Fruit fly (Drosophila melanogaster) whole organism, adult: ENCODE measurements around the gene Pdhb.

Experiments
- CG11617 ChIP-seq: fragments of 200-800 bp; sonication (Bioruptor generic); optimal IDR thresholded peaks from 2 replicates; lab custom pipeline; 2017; ENCODE audit warnings: mild to moderate bottlenecking, missing biosample characterization, missing genetic modification reagents, missing genetic modification characterization
- CG12768 ChIP-seq: fragments of 200-800 bp; sonication (Bioruptor generic); optimal IDR thresholded peaks from 2 replicates; lab custom pipeline; 2017; ENCODE audit warnings: missing biosample characterization, missing genetic modification characterization, mild to moderate bottlenecking, moderate library complexity, missing genetic modification reagents
- CG14711 ChIP-seq: fragments of 200-800 bp; sonication (Bioruptor generic); optimal IDR thresholded peaks from 2 replicates; lab custom pipeline; 2018; ENCODE audit warnings: missing biosample characterization, mild to moderate bottlenecking, missing genetic modification characterization, moderate library complexity
- CG1620 ChIP-seq: fragments of 200-800 bp; sonication (Bioruptor generic); optimal IDR thresholded peaks from 2 replicates; lab custom pipeline; 2016; ENCODE audit warnings: missing biosample characterization, missing genetic modification characterization
- CG33017 ChIP-seq: fragments of 200-800 bp; sonication (Bioruptor generic); optimal IDR thresholded peaks from 2 replicates; lab custom pipeline; 2018; ENCODE audit warnings: missing biosample characterization, mild to moderate bottlenecking, missing genetic modification characterization, moderate library complexity
- CG5204 ChIP-seq: fragments of 200-800 bp; sonication (Bioruptor generic); optimal IDR thresholded peaks from 2 replicates; lab custom pipeline; 2016; ENCODE audit warnings: missing biosample characterization, missing genetic modification characterization
- CG7045 ChIP-seq: fragments of 200-800 bp; sonication (Bioruptor generic); optimal IDR thresholded peaks from 2 replicates; lab custom pipeline; 2017; ENCODE audit warnings: missing biosample characterization, mild to moderate bottlenecking, missing genetic modification characterization
- CG7101 ChIP-seq: fragments of 200-800 bp; sonication (Bioruptor generic); optimal IDR thresholded peaks from 2 replicates; lab custom pipeline; 2018; ENCODE audit warnings: missing biosample characterization, mild to moderate bottlenecking, missing genetic modification characterization, moderate library complexity
- Clk ChIP-seq: fragments of 200-800 bp; sonication (Bioruptor generic); optimal IDR thresholded peaks from 2 replicates; lab custom pipeline; 2017; ENCODE audit warnings: missing biosample characterization, missing genetic modification characterization
- Crg-1 ChIP-seq: fragments of 200-800 bp; sonication (Bioruptor generic); optimal IDR thresholded peaks from 2 replicates; lab custom pipeline; 2016; ENCODE audit warnings: missing biosample characterization, missing genetic modification characterization
- Hr96 ChIP-seq: fragments of 200-800 bp; sonication (Bioruptor generic); optimal IDR thresholded peaks from 2 replicates; lab custom pipeline; 2016; ENCODE audit warnings: missing biosample characterization, missing genetic modification characterization
- Mnt ChIP-seq: fragments of 200-800 bp; sonication (Bioruptor generic); optimal IDR thresholded peaks from 2 replicates; lab custom pipeline; 2016; ENCODE audit warnings: missing biosample characterization, mild to moderate bottlenecking, missing genetic modification characterization
- bab1 ChIP-seq: fragments of 200-800 bp; sonication (Bioruptor generic); optimal IDR thresholded peaks from 3 replicates; lab custom pipeline; 2019; ENCODE audit warnings: missing biosample characterization, mild to moderate bottlenecking, missing genetic modification characterization, moderate library complexity
- cic ChIP-seq: fragments of 200-800 bp; sonication (Bioruptor generic); optimal IDR thresholded peaks from 2 replicates; lab custom pipeline; 2017; ENCODE audit warnings: missing biosample characterization, mild to moderate bottlenecking, missing genetic modification characterization, moderate library complexity
- cnc ChIP-seq, 2 experiments: fragments of >200 bp; optimal IDR thresholded peaks; 2 replicates each; lab custom pipeline; 2017
- kay ChIP-seq: fragments of 200-800 bp; sonication (Bioruptor generic); peaks from one replicate; lab custom pipeline; 2016; ENCODE audit warnings: missing biosample characterization, missing genetic modification characterization, borderline replicate concordance
- ovo ChIP-seq: fragments of 200-800 bp; sonication (Bioruptor generic); optimal IDR thresholded peaks from 2 replicates; lab custom pipeline; 2016; ENCODE audit warnings: missing biosample characterization, missing genetic modification characterization
- pad ChIP-seq: fragments of 200-800 bp; sonication (Bioruptor generic); optimal IDR thresholded peaks from 3 replicates; lab custom pipeline; 2017; ENCODE audit warnings: missing biosample characterization, missing genetic modification characterization, mild to moderate bottlenecking, moderate library complexity, missing genetic modification reagents
- tj ChIP-seq: fragments of 200-800 bp; sonication (Bioruptor generic); optimal IDR thresholded peaks from 3 replicates; lab custom pipeline; 2017; ENCODE audit warnings: missing biosample characterization, mild to moderate bottlenecking, missing genetic modification characterization, moderate library complexity
- toe ChIP-seq: fragments of 200-800 bp; sonication (Bioruptor generic); optimal IDR thresholded peaks from 2 replicates; lab custom pipeline; 2016; ENCODE audit warnings: missing biosample characterization, missing genetic modification characterization

Gene Pdhb

dm6 chr3R:29138961-29139527 lies 26.2 kb downstream of the Pdhb start:
- TF ChIP-seq CG12768 (GFP tag; lab: Kevin White, UChicago), result peak; percentile 45
- peak; percentile 68 for TF ChIP-seq pad
- TF ChIP-seq CG14711 (tag; lab: Kevin White, UChicago), result no peak
- TF ChIP-seq CG7045 (GFP tag; lab: Kevin White, UChicago), result no peak
- no peak for TF ChIP-seq Mnt (GFP tag; lab: Kevin White, UChicago)
- TF ChIP-seq bab1 (GFP tag; lab: Kevin White, UChicago), result peak; percentile 29
- no peak for TF ChIP-seq CG5204 (GFP tag; lab: Kevin White, UChicago)
- no peak for TF ChIP-seq cic (GFP tag; lab: Kevin White, UChicago)
- TF ChIP-seq Hr96, result no peak
- TF ChIP-seq Clk, result no peak
- peak; percentile 96 for TF ChIP-seq ovo (GFP tag; lab: Kevin White, UChicago)
- TF ChIP-seq cnc (optimal IDR thresholded peaks at IDR 0.05; lab: Kevin White, UChicago), result no peak

dm6 chr3R:29139767-29140755 lies 27.2 kb downstream of the Pdhb start:
- no peak for TF ChIP-seq CG11617 (GFP tag; lab: Kevin White, UChicago)
- no peak for TF ChIP-seq cic (GFP tag; lab: Kevin White, UChicago)
- no peak for TF ChIP-seq ovo (GFP tag; lab: Kevin White, UChicago)
- no peak for TF ChIP-seq bab1 (GFP tag; lab: Kevin White, UChicago)
- no peak for TF ChIP-seq Hr96
- no peak for TF ChIP-seq CG1620
- no peak for TF ChIP-seq Crg-1 (GFP tag; lab: Kevin White, UChicago)
- no peak for TF ChIP-seq pad
- no peak for TF ChIP-seq toe (GFP tag; lab: Kevin White, UChicago)
- no peak for TF ChIP-seq CG33017 (tag; lab: Kevin White, UChicago)
- TF ChIP-seq CG5204 (GFP tag; lab: Kevin White, UChicago), result no peak

DNA sequence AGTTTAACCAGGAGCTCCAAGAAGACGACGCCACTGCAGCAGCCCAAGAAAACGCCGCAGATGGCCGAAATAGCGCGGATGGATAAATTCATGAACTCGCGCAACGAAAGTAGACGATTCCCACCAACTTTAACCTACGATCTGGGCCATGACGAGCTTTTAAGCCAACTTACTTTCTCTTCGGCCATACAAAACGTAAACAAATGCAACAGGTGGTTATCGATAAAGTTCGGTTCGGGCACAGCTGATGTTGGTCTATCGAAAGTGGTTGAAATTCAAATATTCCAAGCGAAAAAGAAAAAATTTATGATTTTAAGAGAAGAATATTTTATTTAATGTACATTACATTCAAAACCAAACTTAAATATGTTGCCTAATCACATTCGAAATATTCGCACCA lies 33.8 kb downstream of the Pdhb start, which contains the start of gene CG14511:
CG14511 (minus strand) TSS at position 184 of the 400 bp plus-strand sequence.
- TF ChIP-seq kay (no peak), bab1 (GFP tag; lab: Kevin White, UChicago) (peak; percentile 27)

DNA sequence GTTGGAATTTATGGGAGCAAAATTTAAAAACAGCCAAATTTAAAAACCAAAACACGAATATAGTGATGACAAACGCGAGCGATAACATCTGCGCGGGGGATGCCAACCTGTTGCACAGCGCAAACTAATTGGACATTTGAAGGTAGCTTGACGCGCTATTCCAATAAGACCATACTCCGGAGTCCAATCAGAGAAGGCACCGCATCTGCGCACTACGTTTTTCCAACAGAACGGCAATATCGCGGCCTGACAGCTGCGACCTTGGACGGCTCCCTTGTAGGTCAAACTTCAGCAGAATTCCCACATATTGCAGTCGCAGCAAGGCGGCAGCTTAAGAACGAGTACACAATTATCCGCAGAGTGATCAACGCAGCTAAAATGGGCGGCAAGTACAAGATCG lies 35.2 kb downstream of the Pdhb start, which contains the start of the genes CG11882 and Pglym78:
CG11882 (minus strand) TSS at position 101 of the 400 bp plus-strand sequence.
Pglym78 (plus strand) TSS at position 177 of the 400 bp plus-strand sequence.
- TF ChIP-seq CG12768 (GFP tag; lab: Kevin White, UChicago) (peak; percentile 71), Hr96 (no peak), CG7101 (tag; lab: Kevin White, UChicago) (peak; percentile 66), CG7045 (GFP tag; lab: Kevin White, UChicago) (peak; percentile 3), CG33017 (tag; lab: Kevin White, UChicago) (peak; percentile 47), ovo (GFP tag; lab: Kevin White, UChicago) (peak; percentile 24), Clk (no peak), kay (no peak), toe (GFP tag; lab: Kevin White, UChicago) (no peak), pad (peak; percentile 61), CG1620 (peak; percentile 73), CG5204 (GFP tag; lab: Kevin White, UChicago) (no peak), CG11617 (GFP tag; lab: Kevin White, UChicago) (peak; percentile 30), bab1 (GFP tag; lab: Kevin White, UChicago) (peak; percentile 79), CG14711 (tag; lab: Kevin White, UChicago) (no peak), tj (peak; percentile 0), cnc (optimal IDR thresholded peaks at IDR 0.05; lab: Kevin White, UChicago) (no peak), Mnt (GFP tag; lab: Kevin White, UChicago) (peak; percentile 62), Crg-1 (GFP tag; lab: Kevin White, UChicago) (no peak), cic (GFP tag; lab: Kevin White, UChicago) (peak; percentile 59)

DNA sequence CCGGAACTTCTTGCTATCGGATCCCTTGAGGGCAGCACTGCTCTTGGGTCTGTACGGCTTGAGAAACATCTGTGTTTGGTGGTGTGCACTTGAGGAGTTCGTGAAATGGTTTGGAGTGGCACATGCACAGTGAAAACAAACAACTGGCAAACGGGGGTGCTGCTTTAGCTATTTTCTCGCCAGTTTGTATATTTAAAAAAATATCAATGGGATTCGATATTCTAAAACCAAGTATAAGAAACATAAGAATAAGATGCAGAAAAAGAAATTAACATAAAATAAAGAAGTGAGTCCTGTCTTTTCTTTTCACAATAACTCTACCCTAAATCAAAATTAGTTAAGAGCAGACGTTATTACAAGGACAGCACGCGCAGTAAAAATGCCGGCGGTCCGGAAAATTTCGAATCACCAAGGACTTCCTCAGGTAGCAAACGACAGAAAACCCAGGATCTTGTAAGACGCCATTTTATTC lies 38.8 kb downstream of the Pdhb start, which contains the start of gene eIF2D:
eIF2D (minus strand) TSS at position 174 of the 472 bp plus-strand sequence.
- no peak for TF ChIP-seq CG5204 (GFP tag; lab: Kevin White, UChicago)
- TF ChIP-seq CG7101 (tag; lab: Kevin White, UChicago), result peak; percentile 58
- TF ChIP-seq bab1 (GFP tag; lab: Kevin White, UChicago), result peak; percentile 77
- peak; percentile 29 for TF ChIP-seq Crg-1 (GFP tag; lab: Kevin White, UChicago)
- TF ChIP-seq pad, result peak; percentile 21
- TF ChIP-seq CG14711 (tag; lab: Kevin White, UChicago), result peak; percentile 58
- TF ChIP-seq ovo (GFP tag; lab: Kevin White, UChicago), result no peak
- no peak for TF ChIP-seq cic (GFP tag; lab: Kevin White, UChicago)
- peak; percentile 62 for TF ChIP-seq Mnt (GFP tag; lab: Kevin White, UChicago)
- peak; percentile 34 for TF ChIP-seq CG7045 (GFP tag; lab: Kevin White, UChicago)
- TF ChIP-seq Hr96, result peak; percentile 33
- TF ChIP-seq CG11617 (GFP tag; lab: Kevin White, UChicago), result peak; percentile 58
- TF ChIP-seq CG33017 (tag; lab: Kevin White, UChicago), result peak; percentile 54
- peak; percentile 58 for TF ChIP-seq CG12768 (GFP tag; lab: Kevin White, UChicago)
- TF ChIP-seq CG1620, result no peak
